Fruit fly (Drosophila melanogaster) whole organism, embryonic: ENCODE data around the gene CG14537.

ENCODE experiments used
- Adf1 ChIP-seq: fragments of 200-800 bp; sonication (Bioruptor generic); IDR thresholded peaks from 2 replicates; pipeline ENCODE4 v1.3.6; 2022; ENCODE audit warnings: missing biosample characterization, missing genetic modification characterization
- Bdp1 ChIP-seq: fragments of 200-800 bp; sonication (Bioruptor generic); optimal IDR thresholded peaks from 3 replicates; lab custom pipeline; 2016; ENCODE audit warnings: missing biosample characterization, missing genetic modification characterization
- CG11560 ChIP-seq: fragments of 200-800 bp; sonication (Bioruptor generic); IDR thresholded peaks from 3 replicates; pipeline ENCODE4 v1.3.6; 2022; ENCODE audit warnings: missing biosample characterization, missing genetic modification characterization
- CG12071 ChIP-seq: fragments of 200-800 bp; sonication (Bioruptor generic); optimal IDR thresholded peaks from 3 replicates; lab custom pipeline; 2018; ENCODE audit warnings: missing biosample characterization, mild to moderate bottlenecking, missing genetic modification characterization
- CG12942 ChIP-seq: fragments of 200-800 bp; sonication (Bioruptor generic); optimal IDR thresholded peaks from 3 replicates; lab custom pipeline; 2016; ENCODE audit warnings: missing biosample characterization, missing genetic modification characterization
- CG1529 ChIP-seq: fragments of 200-800 bp; sonication (Bioruptor generic); optimal IDR thresholded peaks from 3 replicates; lab custom pipeline; 2018; ENCODE audit warnings: missing biosample characterization, missing genetic modification characterization
- CG1602 ChIP-seq: fragments of 200-800 bp; sonication (Bioruptor generic); optimal IDR thresholded peaks from 3 replicates; lab custom pipeline; 2016; ENCODE audit warnings: missing biosample characterization, missing genetic modification characterization
- CG1647 ChIP-seq: fragments of 200-800 bp; sonication (Bioruptor generic); optimal IDR thresholded peaks from 3 replicates; lab custom pipeline; 2016; ENCODE audit warnings: missing biosample characterization, missing genetic modification characterization
- CG18764 ChIP-seq: fragments of 200-800 bp; sonication (Bioruptor generic); optimal IDR thresholded peaks from 3 replicates; lab custom pipeline; 2016; ENCODE audit warnings: missing biosample characterization, missing genetic modification characterization
- CG2202 ChIP-seq: fragments of 200-800 bp; sonication (Bioruptor generic); optimal IDR thresholded peaks from 2 replicates; lab custom pipeline; 2018; ENCODE audit warnings: missing biosample characterization, mild to moderate bottlenecking, missing genetic modification characterization
- CG4360 ChIP-seq: fragments of 200-800 bp; sonication (Bioruptor generic); IDR thresholded peaks from 2 replicates; pipeline ENCODE4 v1.3.6; 2022; ENCODE audit warnings: missing biosample characterization, missing genetic modification characterization
- CG4854 ChIP-seq: fragments of 200-800 bp; sonication (Bioruptor generic); optimal IDR thresholded peaks from 2 replicates; lab custom pipeline; 2016; ENCODE audit warnings: missing biosample characterization, missing genetic modification characterization, inconsistent platforms
- CG5180 ChIP-seq: fragments of 200-800 bp; sonication (Bioruptor generic); optimal IDR thresholded peaks from 3 replicates; lab custom pipeline; 2017; ENCODE audit warnings: missing biosample characterization, missing genetic modification characterization, mild to moderate bottlenecking, moderate library complexity, missing genetic modification reagents
- CG6689 ChIP-seq: fragments of 200-800 bp; sonication (Bioruptor generic); IDR thresholded peaks from 2 replicates; pipeline ENCODE4 v1.3.6; 2022; ENCODE audit warnings: missing biosample characterization, missing genetic modification characterization
- CG6791 ChIP-seq: fragments of 200-800 bp; sonication (Bioruptor generic); IDR thresholded peaks from 3 replicates; pipeline ENCODE4 v1.3.6; 2022; ENCODE audit warnings: missing biosample characterization, missing genetic modification characterization; ENCODE audit not compliant: partially characterized antibody
- CG8478 ChIP-seq: fragments of >200 bp; optimal IDR thresholded peaks from 2 replicates; lab custom pipeline; 2018
- CG8765 ChIP-seq: fragments of 200-800 bp; sonication (Bioruptor generic); IDR thresholded peaks from 2 replicates; pipeline ENCODE4 v1.3.6; 2022; ENCODE audit warnings: missing biosample characterization, missing genetic modification characterization
- Dfd ChIP-seq, 2 experiments: fragments of >200 bp; optimal IDR thresholded peaks; 2 replicates each; lab custom pipeline; 2017; ENCODE audit warnings: missing biosample characterization in 2 of 2, missing genetic modification characterization in 2 of 2
- Drgx ChIP-seq: fragments of 200-800 bp; sonication (Bioruptor generic); IDR thresholded peaks from 2 replicates; pipeline ENCODE4 v1.3.6; 2022; ENCODE audit warnings: missing biosample characterization, missing genetic modification characterization
- H15 ChIP-seq: fragments of 200-800 bp; sonication (Bioruptor generic); IDR thresholded peaks from 3 replicates; pipeline ENCODE4 v1.3.6; 2022; ENCODE audit warnings: missing biosample characterization, missing genetic modification characterization
- HHEX ChIP-seq: fragments of 200-800 bp; sonication (Bioruptor generic); optimal IDR thresholded peaks from 3 replicates; lab custom pipeline; 2017; ENCODE audit warnings: missing biosample characterization, mild to moderate bottlenecking, missing genetic modification characterization, missing genetic modification reagents
- HLH4C ChIP-seq: fragments of 200-800 bp; sonication (Bioruptor generic); IDR thresholded peaks from 3 replicates; pipeline ENCODE4 v1.3.6; 2022; ENCODE audit warnings: missing biosample characterization, missing genetic modification characterization; ENCODE audit not compliant: partially characterized antibody
- MTF-1 ChIP-seq: fragments of 200-800 bp; sonication (Bioruptor generic); optimal IDR thresholded peaks from 2 replicates; lab custom pipeline; 2018; ENCODE audit warnings: missing biosample characterization, mild to moderate bottlenecking, missing genetic modification characterization, borderline replicate concordance
- Mes4 ChIP-seq: fragments of 200-800 bp; sonication (Bioruptor generic); optimal IDR thresholded peaks from 2 replicates; lab custom pipeline; 2016; ENCODE audit warnings: missing biosample characterization, missing genetic modification characterization
- Oli ChIP-seq: fragments of 200-800 bp; sonication (Bioruptor generic); optimal IDR thresholded peaks from 2 replicates; lab custom pipeline; 2018; ENCODE audit warnings: missing biosample characterization, mild to moderate bottlenecking, missing genetic modification characterization, moderate library complexity
- Ssrp ChIP-seq: fragments of 200-800 bp; sonication (Bioruptor generic); optimal IDR thresholded peaks from 2 replicates; lab custom pipeline; 2018; ENCODE audit warnings: missing biosample characterization, mild to moderate bottlenecking, missing genetic modification characterization, moderate library complexity
- Usf ChIP-seq: fragments of 200-800 bp; sonication (Bioruptor generic); optimal IDR thresholded peaks from 2 replicates; lab custom pipeline; 2017; ENCODE audit warnings: missing genotype, missing biosample characterization, missing genetic modification characterization
- YL-1 ChIP-seq: fragments of 200-800 bp; sonication (Bioruptor generic); optimal IDR thresholded peaks from 3 replicates; lab custom pipeline; 2017; ENCODE audit warnings: missing biosample characterization, mild to moderate bottlenecking, missing genetic modification characterization
- ase ChIP-seq: fragments of 200-800 bp; sonication (Bioruptor generic); IDR thresholded peaks from 3 replicates; pipeline ENCODE4 v1.3.6; 2022; ENCODE audit warnings: missing biosample characterization, missing genetic modification characterization
- cato ChIP-seq: fragments of 200-800 bp; sonication (Bioruptor generic); optimal IDR thresholded peaks from 2 replicates; lab custom pipeline; 2016; ENCODE audit warnings: missing biosample characterization, missing genetic modification characterization, borderline replicate concordance
- caup ChIP-seq: fragments of 200-800 bp; sonication (Bioruptor generic); optimal IDR thresholded peaks from 3 replicates; lab custom pipeline; 2017; ENCODE audit warnings: missing biosample characterization, mild to moderate bottlenecking, missing genetic modification characterization, moderate library complexity; ENCODE audit not compliant: severe bottlenecking
- dm ChIP-seq: fragments of 200-800 bp; sonication (Bioruptor generic); optimal IDR thresholded peaks from 3 replicates; lab custom pipeline; 2016; ENCODE audit warnings: missing biosample characterization, missing genetic modification characterization
- dmrt99B ChIP-seq: fragments of 200-800 bp; sonication (Bioruptor generic); optimal IDR thresholded peaks from 2 replicates; lab custom pipeline; 2018; ENCODE audit warnings: missing biosample characterization, mild to moderate bottlenecking, missing genetic modification characterization, moderate library complexity
- dysf ChIP-seq: fragments of 200-800 bp; sonication (Bioruptor generic); IDR thresholded peaks from 3 replicates; pipeline ENCODE4 v1.3.6; 2022; ENCODE audit warnings: missing biosample characterization, missing genetic modification characterization
- grau ChIP-seq: fragments of 200-800 bp; optimal IDR thresholded peaks from 3 replicates; lab custom pipeline; 2019; ENCODE audit warnings: missing biosample characterization, mild to moderate bottlenecking, missing genetic modification characterization, moderate library complexity
- hbn ChIP-seq: fragments of 200-800 bp; sonication (Bioruptor generic); IDR thresholded peaks from 2 replicates; pipeline ENCODE4 v1.3.6; 2022; ENCODE audit warnings: missing biosample characterization, missing genetic modification characterization; ENCODE audit not compliant: partially characterized antibody
- knrl ChIP-seq: fragments of 200-800 bp; sonication (Bioruptor generic); IDR thresholded peaks from 3 replicates; pipeline ENCODE4 v1.3.6; 2022; ENCODE audit warnings: missing biosample characterization, missing genetic modification characterization; ENCODE audit not compliant: partially characterized antibody
- luna ChIP-seq: fragments of 200-800 bp; sonication (Bioruptor generic); optimal IDR thresholded peaks from 2 replicates; lab custom pipeline; 2016; ENCODE audit warnings: missing biosample characterization, missing genetic modification characterization
- nau ChIP-seq: fragments of 200-800 bp; sonication (Bioruptor generic); optimal IDR thresholded peaks from 3 replicates; lab custom pipeline; 2017; ENCODE audit warnings: missing biosample characterization, mild to moderate bottlenecking, missing genetic modification characterization, missing genetic modification reagents
- pb ChIP-seq: fragments of 200-800 bp; sonication (Bioruptor generic); optimal IDR thresholded peaks from 3 replicates; lab custom pipeline; 2016; ENCODE audit warnings: missing biosample characterization, missing genetic modification characterization
- pros ChIP-seq: fragments of 200-800 bp; sonication (Bioruptor generic); optimal IDR thresholded peaks from 3 replicates; lab custom pipeline; 2019; ENCODE audit warnings: missing biosample characterization, mild to moderate bottlenecking, missing genetic modification characterization, moderate library complexity
- pum ChIP-seq: fragments of 200-800 bp; sonication (Bioruptor generic); optimal IDR thresholded peaks from 2 replicates; lab custom pipeline; 2016; ENCODE audit warnings: missing biosample characterization, missing genetic modification characterization
- rib ChIP-seq: fragments of 200-800 bp; sonication (Bioruptor generic); IDR thresholded peaks from 2 replicates; pipeline ENCODE4 v1.3.6; 2022; ENCODE audit warnings: missing biosample characterization, missing genetic modification characterization
- salm ChIP-seq: fragments of 200-800 bp; sonication (Bioruptor generic); optimal IDR thresholded peaks from 2 replicates; lab custom pipeline; 2018; ENCODE audit warnings: missing biosample characterization, mild to moderate bottlenecking, missing genetic modification characterization
- schlank ChIP-seq: fragments of 200-800 bp; sonication (Bioruptor generic); optimal IDR thresholded peaks from 2 replicates; lab custom pipeline; 2018; ENCODE audit warnings: missing biosample characterization, mild to moderate bottlenecking, missing genetic modification characterization
- sna ChIP-seq: fragments of 200-800 bp; sonication (Bioruptor generic); IDR thresholded peaks from 2 replicates; pipeline ENCODE4 v1.3.6; 2022; ENCODE audit warnings: missing biosample characterization, missing genetic modification characterization; ENCODE audit not compliant: partially characterized antibody
- trem ChIP-seq: fragments of 200-800 bp; optimal IDR thresholded peaks from 3 replicates; lab custom pipeline; 2019; ENCODE audit warnings: missing biosample characterization, mild to moderate bottlenecking, missing genetic modification characterization, moderate library complexity
- twi ChIP-seq: fragments of 200-800 bp; optimal IDR thresholded peaks from 2 replicates; lab custom pipeline; 2019; ENCODE audit warnings: missing biosample characterization, mild to moderate bottlenecking, missing genetic modification characterization, moderate library complexity
- zfh1 ChIP-seq: fragments of 200-800 bp; sonication (Bioruptor generic); IDR thresholded peaks from 3 replicates; pipeline ENCODE4 v1.3.6; 2022; ENCODE audit warnings: missing biosample characterization, missing genetic modification characterization

The CG14537 gene

DNA sequence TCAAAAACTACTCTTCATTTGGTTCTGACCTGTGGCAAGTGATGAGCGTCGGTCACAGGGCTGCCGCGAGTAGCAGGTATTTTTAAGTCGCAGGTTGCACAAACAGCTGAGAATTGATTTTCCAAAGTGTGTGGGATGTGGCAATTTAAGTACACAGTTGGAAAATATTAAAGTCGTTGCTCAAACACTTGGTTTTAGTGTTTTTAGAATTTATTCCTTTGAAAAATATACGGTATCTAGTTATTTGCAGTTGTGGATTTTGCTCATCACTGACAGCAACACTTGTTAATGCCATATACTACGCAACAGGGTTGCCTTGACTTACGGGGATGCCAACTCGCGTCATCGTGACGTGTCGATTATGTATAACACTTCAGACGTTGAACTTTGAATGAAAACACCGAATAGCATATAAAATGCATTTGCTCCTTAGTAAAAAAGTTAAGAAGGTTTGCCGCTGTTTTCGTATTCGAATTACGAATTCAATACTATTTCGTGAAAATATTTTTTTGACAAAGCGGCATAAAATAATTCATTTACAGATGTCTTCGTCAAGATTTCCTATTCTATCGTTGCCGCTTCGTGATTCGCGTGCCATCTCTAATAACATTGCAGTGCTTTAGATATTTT lies 40.3 kb upstream of the CG14537 start, which contains the start of the genes Herp and r2d2 (continued):
- TF ChIP-seq CG12942 (GFP tag; lab: Kevin White, UChicago) (peak; percentile 91), Bdp1 (GFP tag; lab: Kevin White, UChicago) (peak; percentile 68), CG8478 (lab: Kevin White, UChicago) (no peak), hbn (GFP tag; lab: Robert Waterston, UW) (peak; percentile 73), rib (peak; percentile 86), CG11560 (tag; lab: Robert Waterston, UW) (peak; percentile 83), CG8765 (GFP tag; lab: Robert Waterston, UW) (peak; percentile 83), YL-1 (GFP tag; lab: Kevin White, UChicago) (peak; percentile 78), dysf (GFP tag; lab: Robert Waterston, UW) (peak; percentile 94), dm (GFP tag; lab: Kevin White, UChicago) (peak; percentile 93), trem (tag; lab: Kevin White, UChicago) (peak; percentile 99), Drgx (peak; percentile 84), cato (GFP tag; lab: Kevin White, UChicago) (peak; percentile 66), CG5180 (GFP tag; lab: Kevin White, UChicago) (peak; percentile 66), dmrt99B (tag; lab: Kevin White, UChicago) (peak; percentile 87), HHEX (GFP tag; lab: Kevin White, UChicago) (peak; percentile 88), grau (tag; lab: Kevin White, UChicago) (peak; percentile 91), sna (peak; percentile 80), HLH4C (GFP tag; lab: Robert Waterston, UW) (peak; percentile 55; the same call in 1 of the 3 replicates), knrl (GFP tag; lab: Robert Waterston, UW) (peak; percentile 82), Adf1 (GFP tag; lab: Robert Waterston, UW) (peak; percentile 64), Oli (tag; lab: Kevin White, UChicago) (peak; percentile 83), pum (GFP tag; lab: Kevin White, UChicago) (peak; percentile 94), CG6791 (GFP tag; lab: Robert Waterston, UW) (peak; percentile 58; the same call in 2 of the 3 replicates), CG12071 (GFP tag; lab: Kevin White, UChicago) (peak; percentile 84), CG4360 (GFP tag; lab: Robert Waterston, UW) (no peak; the same call in 1 of the 2 replicates), Ssrp (tag; lab: Kevin White, UChicago) (peak; percentile 83), CG1602 (GFP tag; lab: Kevin White, UChicago) (peak; percentile 89), CG2202 (tag; lab: Kevin White, UChicago) (peak; percentile 76), MTF-1 (GFP tag; lab: Kevin White, UChicago) (peak; percentile 61), pb (peak; percentile 93), CG6689 (peak; percentile 86), H15 (GFP tag; lab: Robert Waterston, UW) (peak; percentile 82), nau (GFP tag; lab: Kevin White, UChicago) (peak; percentile 84), Mes4 (peak; percentile 86), Dfd (GFP tag; optimal IDR thresholded peaks at IDR 0.05; lab: Kevin White, UChicago) (no peak), twi (tag; lab: Kevin White, UChicago) (peak; percentile 89), luna (GFP tag; lab: Kevin White, UChicago) (peak; percentile 78), zfh1 (GFP tag; lab: Robert Waterston, UW) (peak; percentile 86), schlank (tag; lab: Kevin White, UChicago) (peak; percentile 85), CG1647 (GFP tag; lab: Kevin White, UChicago) (peak; percentile 94), CG1529 (GFP tag; lab: Kevin White, UChicago) (peak; percentile 52), CG4854 (GFP tag; lab: Kevin White, UChicago) (peak; percentile 73), Usf (GFP tag; lab: Kevin White, UChicago) (peak; percentile 80), ase (peak; percentile 73; the same call in 2 of the 3 replicates), salm (tag; lab: Kevin White, UChicago) (peak; percentile 74), CG18764 (GFP tag; lab: Kevin White, UChicago) (peak; percentile 85), pros (peak; percentile 34), caup (GFP tag; lab: Kevin White, UChicago) (peak; percentile 90)
